Worm (Caenorhabditis elegans): ENCODE results near the gene F20B6.6.

F20B6.6 gene

ce11 chrX:4216894-4217293 is 14.9 kb upstream of the F20B6.6 start, which contains the start of the genes F20B6.10 and hpk-1:
F20B6.10 (minus strand) TSS chrX:4217196.
hpk-1 (minus strand) TSS chrX:4217290.
- no peak for TF ChIP-seq nhr-77 (tag; optimal IDR thresholded peaks at IDR 0.05)
- no peak for TF ChIP-seq lin-11 (tag; optimal IDR thresholded peaks at IDR 0.05)
- TF ChIP-seq dmd-4 (tag; optimal IDR thresholded peaks at IDR 0.05): no peak
- TF ChIP-seq aly-2 (tag; optimal IDR thresholded peaks at IDR 0.05): no peak
- no peak for TF ChIP-seq nhr-129 (tag; optimal IDR thresholded peaks at IDR 0.05)
- TF ChIP-seq gmeb-1 (tag; optimal IDR thresholded peaks at IDR 0.05): no peak
- TF ChIP-seq nhr-12 (tag; optimal IDR thresholded peaks at IDR 0.05): no peak
- TF ChIP-seq lin-39 (tag; optimal IDR thresholded peaks at IDR 0.05): no peak

ce11 chrX:4215500-4216107 is 13.6 kb upstream of the F20B6.6 start:
- TF ChIP-seq nhr-77 (tag; optimal IDR thresholded peaks at IDR 0.05) (no peak), nhr-129 (tag; optimal IDR thresholded peaks at IDR 0.05) (no peak), fos-1 (tag; optimal IDR thresholded peaks at IDR 0.05) (peak; percentile 37), nhr-25 (tag; optimal IDR thresholded peaks at IDR 0.05) (no peak), mdl-1 (tag; optimal IDR thresholded peaks at IDR 0.05) (no peak), aly-2 (tag; optimal IDR thresholded peaks at IDR 0.05) (no peak), zag-1 (tag; optimal IDR thresholded peaks at IDR 0.05) (no peak), ceh-16 (tag; optimal IDR thresholded peaks at IDR 0.05) (no peak), ztf-11 (tag; optimal IDR thresholded peaks at IDR 0.05) (no peak), nhr-10 (tag; optimal IDR thresholded peaks at IDR 0.05) (no peak), unc-55 (GFP tag; optimal IDR thresholded peaks at IDR 0.05) (no peak), alr-1 (tag; optimal IDR thresholded peaks at IDR 0.05) (no peak), lin-39 (tag; optimal IDR thresholded peaks at IDR 0.05) (no peak), ceh-82 (tag; optimal IDR thresholded peaks at IDR 0.05) (no peak), gmeb-1 (tag; optimal IDR thresholded peaks at IDR 0.05) (peak; percentile 23), sma-9 (GFP tag; optimal IDR thresholded peaks at IDR 0.05) (peak; percentile 13), sma-9 (tag; optimal IDR thresholded peaks at IDR 0.05) (no peak), egl-27 (tag; optimal IDR thresholded peaks at IDR 0.05) (no peak), snpc-4 (tag; optimal IDR thresholded peaks at IDR 0.05) (no peak)

- TF ChIP-seq sma-9 (GFP tag; optimal IDR thresholded peaks at IDR 0.05) (peak; percentile 44), sma-9 (tag; optimal IDR thresholded peaks at IDR 0.05) (no peak), F13H6.1 (tag; optimal IDR thresholded peaks at IDR 0.05) (peak; percentile 21), nhr-77 (tag; optimal IDR thresholded peaks at IDR 0.05) (no peak), gmeb-1 (tag; optimal IDR thresholded peaks at IDR 0.05) (no peak), lsy-2 (tag; optimal IDR thresholded peaks at IDR 0.05) (peak in 1 of 2 experiments; percentile 4), C34F6.9 (tag; optimal IDR thresholded peaks at IDR 0.05) (peak; percentile 36), unc-55 (GFP tag; optimal IDR thresholded peaks at IDR 0.05) (peak; percentile 51)
Observed at ce11 chrX:4214643-4215042, 12.6 kb upstream of the F20B6.6 start.

- TF ChIP-seq lin-11 (tag; optimal IDR thresholded peaks at IDR 0.05): peak; percentile 100
- TF ChIP-seq nhr-11 (tag; optimal IDR thresholded peaks at IDR 0.05): peak; percentile 87
- peak; percentile 100 for TF ChIP-seq nhr-10 (tag; optimal IDR thresholded peaks at IDR 0.05)
- TF ChIP-seq ama-1 (optimal IDR thresholded peaks at IDR 0.05): peak; percentile 66
- TF ChIP-seq unc-62 (GFP tag; optimal IDR thresholded peaks at IDR 0.05): peak; percentile 81
- TF ChIP-seq mdl-1 (tag; optimal IDR thresholded peaks at IDR 0.05): peak; percentile 95 to 97
- peak; percentile 85 for TF ChIP-seq blmp-1 (tag; optimal IDR thresholded peaks at IDR 0.05; ENCODE audit: insufficient read depth)
- TF ChIP-seq zag-1 (tag; optimal IDR thresholded peaks at IDR 0.05): peak; percentile 99
- TF ChIP-seq fos-1 (tag; optimal IDR thresholded peaks at IDR 0.05): peak; percentile 99
- peak; percentile 91 for TF ChIP-seq snpc-4 (tag; optimal IDR thresholded peaks at IDR 0.05)
- TF ChIP-seq mab-5 (tag; optimal IDR thresholded peaks at IDR 0.05): peak; percentile 98
- TF ChIP-seq crh-2 (tag; optimal IDR thresholded peaks at IDR 0.05): peak; percentile 100
- TF ChIP-seq dmd-4 (tag; optimal IDR thresholded peaks at IDR 0.05): peak; percentile 83
- peak; percentile 49 for TF ChIP-seq nhr-23 (tag; optimal IDR thresholded peaks at IDR 0.05)
- TF ChIP-seq nhr-6 (tag; optimal IDR thresholded peaks at IDR 0.05): peak; percentile 98
- peak; percentile 74 for TF ChIP-seq R02D3.7 (tag; optimal IDR thresholded peaks at IDR 0.05)
- TF ChIP-seq ztf-4 (tag; optimal IDR thresholded peaks at IDR 0.05): peak; percentile 99
- peak; percentile 98 for TF ChIP-seq ztf-1 (GFP tag; conservative IDR thresholded peaks at IDR 0.05)
- TF ChIP-seq sem-4 (tag; optimal IDR thresholded peaks at IDR 0.05): peak; percentile 99
- TF ChIP-seq F13H6.1 (tag; optimal IDR thresholded peaks at IDR 0.05): peak; percentile 99
- TF ChIP-seq Y55F3AM.14 (GFP tag; optimal IDR thresholded peaks at IDR 0.05): peak; percentile 93
- peak; percentile 87 for TF ChIP-seq ztf-11 (tag; optimal IDR thresholded peaks at IDR 0.05)
- peak; percentile 99 for TF ChIP-seq sma-3 (GFP tag; optimal IDR thresholded peaks at IDR 0.05)
- peak; percentile 36 for TF ChIP-seq elt-3 (tag; optimal IDR thresholded peaks at IDR 0.05)
- peak; percentile 80 for TF ChIP-seq unc-39 (tag; optimal IDR thresholded peaks at IDR 0.05)
- peak; percentile 97 for TF ChIP-seq lsy-2 (tag; optimal IDR thresholded peaks at IDR 0.05)
- peak; percentile 75 for TF ChIP-seq nhr-12 (tag; optimal IDR thresholded peaks at IDR 0.05)
- peak; percentile 66 for TF ChIP-seq alr-1 (tag; optimal IDR thresholded peaks at IDR 0.05)
- peak; percentile 99 for TF ChIP-seq unc-55 (GFP tag; optimal IDR thresholded peaks at IDR 0.05)
- peak; percentile 99 for TF ChIP-seq egl-27 (tag; optimal IDR thresholded peaks at IDR 0.05)
- peak; percentile 98 for TF ChIP-seq nhr-77 (tag; optimal IDR thresholded peaks at IDR 0.05)
- peak; percentile 99 for TF ChIP-seq nhr-237 (tag; optimal IDR thresholded peaks at IDR 0.05)
- peak; percentile 61 for TF ChIP-seq elt-1 (tag; optimal IDR thresholded peaks at IDR 0.05)
- peak; percentile 89 for TF ChIP-seq lin-39 (tag; optimal IDR thresholded peaks at IDR 0.05)
- TF ChIP-seq gmeb-1 (tag; optimal IDR thresholded peaks at IDR 0.05): peak; percentile 94
- peak; percentile 73 for TF ChIP-seq mbf-1 (tag; optimal IDR thresholded peaks at IDR 0.05)
Observed at ce11 chrX:4209131-4209530, 7.1 kb upstream of the F20B6.6 start.
